Worm (Caenorhabditis elegans): ENCODE data around the gene ari-1.4.

The ari-1.4 gene

ce11 chrIV:15570770-15571169 is 42.4 kb upstream of the ari-1.4 start (continued):
- no peak for TF ChIP-seq aly-2 (tag; optimal IDR thresholded peaks at IDR 0.05)
- TF ChIP-seq lin-39 (tag; optimal IDR thresholded peaks at IDR 0.05) = no peak
- no peak for TF ChIP-seq ztf-4 (tag; optimal IDR thresholded peaks at IDR 0.05)
- TF ChIP-seq ceh-16 (tag; optimal IDR thresholded peaks at IDR 0.05) = peak; percentile 35
- TF ChIP-seq nhr-6 (tag; optimal IDR thresholded peaks at IDR 0.05) = peak; percentile 57
- no peak for TF ChIP-seq ztf-1 (GFP tag; conservative IDR thresholded peaks at IDR 0.05)
- peak; percentile 36 for TF ChIP-seq R02D3.7 (tag; optimal IDR thresholded peaks at IDR 0.05)
- peak; percentile 91 for TF ChIP-seq egl-27 (tag; optimal IDR thresholded peaks at IDR 0.05)
- TF ChIP-seq ama-1 (optimal IDR thresholded peaks at IDR 0.05) = peak; percentile 26
- TF ChIP-seq lsy-2 (tag; optimal IDR thresholded peaks at IDR 0.05) = peak; percentile 97 to 98
- peak; percentile 57 for TF ChIP-seq lin-13 (GFP tag; optimal IDR thresholded peaks at IDR 0.05)
- TF ChIP-seq ztf-11 (tag; optimal IDR thresholded peaks at IDR 0.05) = peak; percentile 33
- peak; percentile 76 for TF ChIP-seq fos-1 (tag; optimal IDR thresholded peaks at IDR 0.05)
- peak; percentile 88 for TF ChIP-seq gmeb-1 (tag; optimal IDR thresholded peaks at IDR 0.05)
- TF ChIP-seq snpc-4 (tag; optimal IDR thresholded peaks at IDR 0.05) = peak; percentile 54
- no peak for TF ChIP-seq nhr-10 (tag; optimal IDR thresholded peaks at IDR 0.05)
- no peak for TF ChIP-seq elt-3 (tag; optimal IDR thresholded peaks at IDR 0.05)
- peak; percentile 41 for TF ChIP-seq nhr-237 (tag; optimal IDR thresholded peaks at IDR 0.05)
- peak; percentile 55 for TF ChIP-seq nhr-77 (tag; optimal IDR thresholded peaks at IDR 0.05)
- TF ChIP-seq nhr-11 (tag; optimal IDR thresholded peaks at IDR 0.05) = no peak
- TF ChIP-seq sma-3 (GFP tag; optimal IDR thresholded peaks at IDR 0.05) = peak; percentile 88

ce11 chrIV:15564327-15564726 is 36.0 kb upstream of the ari-1.4 start, which contains the start of gene Y105C5A.1:
Y105C5A.1 (minus strand) TSS chrIV:15564427.
- TF ChIP-seq zag-1 (tag; optimal IDR thresholded peaks at IDR 0.05) (no peak), ceh-82 (tag; optimal IDR thresholded peaks at IDR 0.05) (no peak), skn-1 (tag; optimal IDR thresholded peaks at IDR 0.05) (no peak), elt-3 (tag; optimal IDR thresholded peaks at IDR 0.05) (no peak), sma-3 (GFP tag; optimal IDR thresholded peaks at IDR 0.05) (no peak), gmeb-1 (tag; optimal IDR thresholded peaks at IDR 0.05) (no peak), unc-55 (GFP tag; optimal IDR thresholded peaks at IDR 0.05) (no peak), nhr-237 (tag; optimal IDR thresholded peaks at IDR 0.05) (no peak), snpc-4 (tag; optimal IDR thresholded peaks at IDR 0.05) (no peak), nhr-129 (tag; optimal IDR thresholded peaks at IDR 0.05) (no peak), sem-4 (tag; optimal IDR thresholded peaks at IDR 0.05) (no peak), aly-2 (tag; optimal IDR thresholded peaks at IDR 0.05) (no peak), R02D3.7 (tag; optimal IDR thresholded peaks at IDR 0.05) (no peak), dmd-4 (tag; optimal IDR thresholded peaks at IDR 0.05) (no peak), ama-1 (optimal IDR thresholded peaks at IDR 0.05) (no peak), blmp-1 (tag; optimal IDR thresholded peaks at IDR 0.05; ENCODE audit: insufficient read depth) (no peak), lsy-2 (tag; optimal IDR thresholded peaks at IDR 0.05) (no peak), mbf-1 (tag; optimal IDR thresholded peaks at IDR 0.05) (no peak)

- TF ChIP-seq elt-1 (tag; optimal IDR thresholded peaks at IDR 0.05) (no peak), C34F6.9 (tag; optimal IDR thresholded peaks at IDR 0.05) (peak; percentile 71), nhr-12 (tag; optimal IDR thresholded peaks at IDR 0.05) (no peak), ceh-82 (tag; optimal IDR thresholded peaks at IDR 0.05) (no peak), sma-9 (GFP tag; optimal IDR thresholded peaks at IDR 0.05) (no peak), sma-9 (tag; optimal IDR thresholded peaks at IDR 0.05) (no peak), unc-55 (GFP tag; optimal IDR thresholded peaks at IDR 0.05) (peak; percentile 97), ztf-1 (GFP tag; conservative IDR thresholded peaks at IDR 0.05) (no peak), nhr-25 (tag; optimal IDR thresholded peaks at IDR 0.05) (no peak), sem-4 (tag; optimal IDR thresholded peaks at IDR 0.05) (peak; percentile 66), nhr-21 (tag; optimal IDR thresholded peaks at IDR 0.05) (no peak), zag-1 (tag; optimal IDR thresholded peaks at IDR 0.05) (peak; percentile 68), lin-39 (tag; optimal IDR thresholded peaks at IDR 0.05) (no peak), crh-2 (tag; optimal IDR thresholded peaks at IDR 0.05) (peak; percentile 39), F13H6.1 (tag; optimal IDR thresholded peaks at IDR 0.05) (peak; percentile 41), nhr-129 (tag; optimal IDR thresholded peaks at IDR 0.05) (peak; percentile 76), lin-11 (tag; optimal IDR thresholded peaks at IDR 0.05) (no peak), aly-2 (tag; optimal IDR thresholded peaks at IDR 0.05) (no peak), gmeb-1 (tag; optimal IDR thresholded peaks at IDR 0.05) (no peak), lsy-2 (tag; optimal IDR thresholded peaks at IDR 0.05) (peak; percentile 45 to 85), nhr-23 (tag; optimal IDR thresholded peaks at IDR 0.05) (no peak), egl-27 (tag; optimal IDR thresholded peaks at IDR 0.05) (peak; percentile 25), fos-1 (tag; optimal IDR thresholded peaks at IDR 0.05) (no peak), unc-39 (tag; optimal IDR thresholded peaks at IDR 0.05) (no peak), ceh-16 (tag; optimal IDR thresholded peaks at IDR 0.05) (no peak), mab-5 (tag; optimal IDR thresholded peaks at IDR 0.05) (no peak)
Observed at ce11 chrIV:15561223-15561656, 32.9 kb upstream of the ari-1.4 start.
